Worm (Caenorhabditis elegans) whole organism, L3 larva: ENCODE data around the gene fbxa-184.

Experiments
- aly-2 ChIP-seq: fragments of 150-350 bp; optimal IDR thresholded peaks from 2 replicates; lab custom pipeline; 2014; ENCODE audit warnings: missing biosample characterization, missing genetic modification characterization
- elt-1 ChIP-seq: fragments of 150-350 bp; optimal IDR thresholded peaks from 2 replicates; lab custom pipeline; 2014; ENCODE audit warnings: missing biosample characterization, missing genetic modification characterization
- fkh-10 ChIP-seq: sonication (generic microtip); optimal IDR thresholded peaks from 2 replicates; lab custom pipeline; 2017; ENCODE audit warnings: missing biosample characterization, missing genetic modification reagents, missing genetic modification characterization
- jun-1 ChIP-seq: fragments of 150-350 bp; optimal IDR thresholded peaks from 2 replicates; lab custom pipeline; 2014; ENCODE audit warnings: missing biosample characterization, missing genetic modification reagents, missing genetic modification characterization
- nhr-11 ChIP-seq: fragments of 150-350 bp; optimal IDR thresholded peaks from 2 replicates; lab custom pipeline; 2014; ENCODE audit warnings: missing biosample characterization, missing genetic modification characterization
- nhr-12 ChIP-seq: fragments of 150-350 bp; optimal IDR thresholded peaks from 2 replicates; lab custom pipeline; 2014; ENCODE audit warnings: missing biosample characterization, missing genetic modification characterization
- nhr-237 ChIP-seq: fragments of 150-350 bp; optimal IDR thresholded peaks from 2 replicates; lab custom pipeline; 2014; ENCODE audit warnings: missing biosample characterization, missing genetic modification characterization
- nhr-25 ChIP-seq: sonication (generic microtip); optimal IDR thresholded peaks from 2 replicates; lab custom pipeline; 2017; ENCODE audit warnings: missing biosample characterization, missing genetic modification characterization
- nhr-77 ChIP-seq: fragments of 150-350 bp; optimal IDR thresholded peaks from 2 replicates; lab custom pipeline; 2014; ENCODE audit warnings: missing biosample characterization, missing genetic modification characterization
- pha-4 ChIP-seq: fragments of 150-350 bp; optimal IDR thresholded peaks from 2 replicates; lab custom pipeline; 2014; ENCODE audit warnings: missing biosample characterization, missing genetic modification reagents, missing genetic modification characterization
- pqm-1 ChIP-seq: fragments of 150-350 bp; optimal IDR thresholded peaks from 2 replicates; lab custom pipeline; 2017; ENCODE audit warnings: missing biosample characterization, missing genetic modification characterization, inconsistent platforms
- unc-39 ChIP-seq: sonication (generic microtip); optimal IDR thresholded peaks from 4 replicates; lab custom pipeline; 2017; ENCODE audit warnings: missing biosample characterization, missing genetic modification characterization
- unc-62 ChIP-seq: fragments of 150-350 bp; sonication (generic microtip); optimal IDR thresholded peaks from 4 replicates; lab custom pipeline; 2014; ENCODE audit warnings: missing biosample characterization, missing genetic modification reagents, missing genetic modification characterization
- zag-1 ChIP-seq: fragments of 150-350 bp; optimal IDR thresholded peaks from 2 replicates; lab custom pipeline; 2014; ENCODE audit warnings: missing biosample characterization, missing genetic modification characterization

ce11 chrII:1695861-1696260, 14.2 kb upstream of the fbxa-184 start, which contains the start of gene F58E1.13:
- no peak for TF ChIP-seq zag-1 (tag; lab: Kevin White, UChicago)
- no peak for TF ChIP-seq aly-2
- no peak for TF ChIP-seq elt-1 (tag; lab: Kevin White, UChicago)
- TF ChIP-seq nhr-77 (tag; lab: Kevin White, UChicago) = no peak
- TF ChIP-seq nhr-237 (tag; lab: Kevin White, UChicago) = no peak
- TF ChIP-seq pqm-1 = no peak
- no peak for TF ChIP-seq nhr-12 (tag; lab: Kevin White, UChicago)
- no peak for TF ChIP-seq nhr-11 (tag; lab: Kevin White, UChicago)
- TF ChIP-seq fkh-10 (GFP tag; lab: Kevin White, UChicago) = no peak
- TF ChIP-seq nhr-25 (tag; lab: Kevin White, UChicago) = no peak
- no peak for TF ChIP-seq pha-4 (tag; lab: Kevin White, UChicago)
- TF ChIP-seq unc-39 = no peak
- no peak for TF ChIP-seq unc-62 (GFP tag; lab: Kevin White, UChicago)
- no peak for TF ChIP-seq jun-1
